Fruit fly (Drosophila melanogaster) whole organism, prepupa: ENCODE measurements around the gene eIF4E1.

Experiments used
- CG10631 ChIP-seq: fragments of 200-800 bp; sonication (Bioruptor generic); optimal IDR thresholded peaks from 2 replicates; lab custom pipeline; 2016; ENCODE audit warnings: missing biosample characterization, missing genetic modification characterization
- CG10669 ChIP-seq: fragments of 200-800 bp; sonication (Bioruptor generic); optimal IDR thresholded peaks from 3 replicates; lab custom pipeline; 2018; ENCODE audit warnings: missing biosample characterization, mild to moderate bottlenecking, missing genetic modification characterization, moderate library complexity
- CG11902 ChIP-seq: fragments of 200-800 bp; sonication (Bioruptor generic); optimal IDR thresholded peaks from 3 replicates; lab custom pipeline; 2016; ENCODE audit warnings: missing biosample characterization, missing genetic modification characterization
- CG15336 ChIP-seq: fragments of 200-800 bp; sonication (Bioruptor generic); IDR thresholded peaks from 2 replicates; pipeline ENCODE4 v1.3.6; 2022; ENCODE audit warnings: missing biosample characterization, missing genetic modification characterization
- CG1621 ChIP-seq: fragments of 200-800 bp; sonication (Bioruptor generic); optimal IDR thresholded peaks from 3 replicates; lab custom pipeline; 2018; ENCODE audit warnings: missing biosample characterization, mild to moderate bottlenecking, missing genetic modification characterization
- CG16779 ChIP-seq: fragments of 200-800 bp; sonication (Bioruptor generic); optimal IDR thresholded peaks from 3 replicates; lab custom pipeline; 2017; ENCODE audit warnings: missing biosample characterization, mild to moderate bottlenecking, missing genetic modification characterization
- CG31627 ChIP-seq: fragments of 200-800 bp; sonication (Bioruptor generic); optimal IDR thresholded peaks from 3 replicates; lab custom pipeline; 2016; ENCODE audit warnings: missing biosample characterization, missing genetic modification characterization
- CG32006 ChIP-seq: fragments of 200-800 bp; sonication (Bioruptor generic); optimal IDR thresholded peaks from 3 replicates; lab custom pipeline; 2017; ENCODE audit warnings: missing biosample characterization, mild to moderate bottlenecking, missing genetic modification characterization
- CG34406 ChIP-seq: fragments of 200-800 bp; sonication (Bioruptor generic); optimal IDR thresholded peaks from 3 replicates; lab custom pipeline; 2016; ENCODE audit warnings: missing biosample characterization, missing genetic modification characterization
- CG3919 ChIP-seq: fragments of 200-800 bp; sonication (Bioruptor generic); optimal IDR thresholded peaks from 3 replicates; lab custom pipeline; 2016; ENCODE audit warnings: missing biosample characterization, missing genetic modification characterization
- CG6163 ChIP-seq: fragments of 200-800 bp; sonication (Bioruptor generic); IDR thresholded peaks from 3 replicates; pipeline ENCODE4 v1.3.6; 2022; ENCODE audit warnings: missing biosample characterization, missing genetic modification characterization
- CG6808 ChIP-seq: fragments of 200-800 bp; sonication (Bioruptor generic); optimal IDR thresholded peaks from 3 replicates; lab custom pipeline; 2017; ENCODE audit warnings: missing biosample characterization, missing genetic modification characterization, mild to moderate bottlenecking, moderate library complexity, missing genetic modification reagents
- CG6854 ChIP-seq: fragments of 200-800 bp; sonication (Bioruptor generic); optimal IDR thresholded peaks from 2 replicates; lab custom pipeline; 2017; ENCODE audit warnings: missing biosample characterization, mild to moderate bottlenecking, missing genetic modification characterization
- CG7368 ChIP-seq: fragments of 200-800 bp; sonication (Bioruptor generic); optimal IDR thresholded peaks from 3 replicates; lab custom pipeline; 2016; ENCODE audit warnings: missing biosample characterization, missing genetic modification characterization
- CG8119 ChIP-seq: fragments of 200-800 bp; sonication (Bioruptor generic); IDR thresholded peaks from 3 replicates; pipeline ENCODE4 v1.3.6; 2022; ENCODE audit warnings: missing biosample characterization, missing genetic modification characterization
- CG9139 ChIP-seq: fragments of 200-800 bp; sonication (Bioruptor generic); optimal IDR thresholded peaks from 3 replicates; lab custom pipeline; 2017; ENCODE audit warnings: missing biosample characterization, mild to moderate bottlenecking, missing genetic modification characterization
- Eip75B ChIP-seq: fragments of 200-800 bp; sonication (Bioruptor generic); optimal IDR thresholded peaks from 3 replicates; lab custom pipeline; 2016; ENCODE audit warnings: missing biosample characterization, missing genetic modification characterization
- Eip78C ChIP-seq: fragments of 200-800 bp; sonication (Bioruptor generic); peaks from one replicate; lab custom pipeline; 2016; ENCODE audit warnings: missing biosample characterization, missing genetic modification characterization
- Gug ChIP-seq: fragments of 200-800 bp; sonication (Bioruptor generic); IDR thresholded peaks from 2 replicates; pipeline ENCODE4 v1.3.6; 2022; ENCODE audit warnings: missing biosample characterization, missing genetic modification characterization
- Hr38 ChIP-seq: sonication (Bioruptor generic); optimal IDR thresholded peaks from 2 replicates; lab custom pipeline; 2016; ENCODE audit warnings: missing biosample characterization, missing genetic modification characterization
- OdsH ChIP-seq: fragments of 200-800 bp; sonication (Bioruptor generic); optimal IDR thresholded peaks from 3 replicates; lab custom pipeline; 2016; ENCODE audit warnings: missing biosample characterization, missing genetic modification characterization
- Sox14 ChIP-seq: fragments of 200-800 bp; sonication (Bioruptor generic); optimal IDR thresholded peaks from 3 replicates; lab custom pipeline; 2016; ENCODE audit warnings: missing biosample characterization, missing genetic modification characterization
- achi ChIP-seq: fragments of 200-800 bp; sonication (Bioruptor generic); optimal IDR thresholded peaks from 3 replicates; lab custom pipeline; 2016; ENCODE audit warnings: missing biosample characterization, missing genetic modification characterization
- dac ChIP-seq: fragments of 200-800 bp; sonication (Bioruptor generic); optimal IDR thresholded peaks from 2 replicates; lab custom pipeline; 2017; ENCODE audit warnings: missing biosample characterization, mild to moderate bottlenecking, missing genetic modification characterization
- esn ChIP-seq: fragments of 200-800 bp; sonication (Bioruptor generic); optimal IDR thresholded peaks from 2 replicates; lab custom pipeline; 2016; ENCODE audit warnings: missing biosample characterization, mild to moderate bottlenecking, missing genetic modification characterization, moderate library complexity
- fd85E ChIP-seq: fragments of 200-800 bp; sonication (Bioruptor generic); optimal IDR thresholded peaks from 3 replicates; lab custom pipeline; 2016; ENCODE audit warnings: missing biosample characterization, missing genetic modification characterization
- fkh ChIP-seq: fragments of 200-800 bp; sonication (Bioruptor generic); optimal IDR thresholded peaks from 3 replicates; lab custom pipeline; 2017; ENCODE audit warnings: missing biosample characterization, mild to moderate bottlenecking, missing genetic modification characterization, moderate library complexity
- lz ChIP-seq: fragments of 200-800 bp; sonication (Bioruptor generic); optimal IDR thresholded peaks from 3 replicates; lab custom pipeline; 2016; ENCODE audit warnings: missing biosample characterization, missing genetic modification characterization
- net ChIP-seq: fragments of 200-800 bp; sonication (Bioruptor generic); optimal IDR thresholded peaks from 3 replicates; lab custom pipeline; 2016; ENCODE audit warnings: missing biosample characterization, missing genetic modification characterization
- spab ChIP-seq: fragments of 200-800 bp; sonication (Bioruptor generic); optimal IDR thresholded peaks from 2 replicates; lab custom pipeline; 2017; ENCODE audit warnings: missing biosample characterization, mild to moderate bottlenecking, missing genetic modification characterization, missing genetic modification reagents
- ss ChIP-seq, 2 experiments: fragments of 200-800 bp; sonication (Bioruptor generic); optimal IDR thresholded peaks; 2 replicates in 1 of 2; 3 replicates in 1 of 2; lab custom pipeline; 2017 to 2018; ENCODE audit warnings: mild to moderate bottlenecking in 2 of 2, missing biosample characterization in 2 of 2, missing genetic modification characterization in 2 of 2, moderate library complexity in 1 of 2
- svp ChIP-seq: fragments of 200-800 bp; sonication (Bioruptor generic); peaks from one replicate; lab custom pipeline; 2016; ENCODE audit warnings: missing biosample characterization, missing genetic modification characterization
- topi ChIP-seq: fragments of 200-800 bp; sonication (Bioruptor generic); optimal IDR thresholded peaks from 3 replicates; lab custom pipeline; 2016; ENCODE audit warnings: missing biosample characterization, missing genetic modification characterization
- vri ChIP-seq: fragments of 200-800 bp; sonication (Bioruptor generic); optimal IDR thresholded peaks from 3 replicates; lab custom pipeline; 2016; ENCODE audit warnings: missing biosample characterization, mild to moderate bottlenecking, missing genetic modification characterization

eIF4E1 gene

dm6 chr3L:9398435-9398981, 3.8 kb downstream of the eIF4E1 start (continued):
- TF ChIP-seq CG6854 (GFP tag; lab: Kevin White, UChicago) (no peak), CG32006 (GFP tag; lab: Kevin White, UChicago) (no peak), CG9139 (GFP tag; lab: Kevin White, UChicago) (no peak), topi (GFP tag; lab: Kevin White, UChicago) (no peak)

dm6 chr3L:9398028-9398427, 4.2 kb downstream of the eIF4E1 start:
- no peak for TF ChIP-seq achi (GFP tag; lab: Kevin White, UChicago)
- TF ChIP-seq CG16779: no peak
- no peak for TF ChIP-seq esn (GFP tag; lab: Kevin White, UChicago)
- TF ChIP-seq Eip75B (GFP tag; lab: Kevin White, UChicago): no peak
- TF ChIP-seq net (GFP tag; lab: Kevin White, UChicago): no peak
- no peak for TF ChIP-seq OdsH (GFP tag; lab: Kevin White, UChicago)
- no peak for TF ChIP-seq svp (GFP tag; lab: Kevin White, UChicago)
- no peak for TF ChIP-seq CG10669 (GFP tag; lab: Kevin White, UChicago)
- TF ChIP-seq Hr38 (GFP tag; lab: Kevin White, UChicago): no peak
- TF ChIP-seq CG10631 (GFP tag; lab: Kevin White, UChicago): no peak
- TF ChIP-seq CG3919 (GFP tag; lab: Kevin White, UChicago): no peak
- no peak for TF ChIP-seq CG34406 (GFP tag; lab: Kevin White, UChicago)
- TF ChIP-seq CG6854 (GFP tag; lab: Kevin White, UChicago): no peak
- no peak for TF ChIP-seq spab
- TF ChIP-seq CG6808 (GFP tag; lab: Kevin White, UChicago): no peak
- no peak for TF ChIP-seq fd85E (GFP tag; lab: Kevin White, UChicago)
- no peak for TF ChIP-seq vri (GFP tag; lab: Kevin White, UChicago)
- no peak for TF ChIP-seq Gug

- TF ChIP-seq vri (GFP tag; lab: Kevin White, UChicago): peak; percentile 40
- 0 out of 3 replicates have a peak, but pooled peaks have one; percentile 22 for TF ChIP-seq CG8119
- TF ChIP-seq topi (GFP tag; lab: Kevin White, UChicago): no peak
- TF ChIP-seq CG10669 (GFP tag; lab: Kevin White, UChicago): no peak
- TF ChIP-seq CG6808 (GFP tag; lab: Kevin White, UChicago): peak; percentile 52
- peak; percentile 16 for TF ChIP-seq CG10631 (GFP tag; lab: Kevin White, UChicago)
- TF ChIP-seq CG31627: no peak
- TF ChIP-seq CG7368: peak; percentile 1
- peak; percentile 4 for TF ChIP-seq OdsH (GFP tag; lab: Kevin White, UChicago)
- TF ChIP-seq lz (GFP tag; lab: Kevin White, UChicago): no peak
- TF ChIP-seq CG6163 (GFP tag; lab: Robert Waterston, UW): peak; percentile 57; the same call in 2 of the 3 replicates
- TF ChIP-seq CG16779: peak; percentile 4
- peak; percentile 23 for TF ChIP-seq spab
- TF ChIP-seq fkh (GFP tag; lab: Kevin White, UChicago): peak; percentile 93
- peak; percentile 25 for TF ChIP-seq Eip78C (GFP tag; lab: Kevin White, UChicago)
- TF ChIP-seq esn (GFP tag; lab: Kevin White, UChicago): peak; percentile 9
- peak; percentile 45 for TF ChIP-seq svp (GFP tag; lab: Kevin White, UChicago)
These were observed 5.1 kb downstream of the eIF4E1 start for dm6 chr3L:9397156-9397555.

- no peak for TF ChIP-seq dac (GFP tag; lab: Kevin White, UChicago)
- peak; percentile 76 for TF ChIP-seq CG1621 (tag; lab: Kevin White, UChicago)
- TF ChIP-seq ss (GFP tag; optimal IDR thresholded peaks at IDR 0.05; lab: Kevin White, UChicago): peak in 1 of 2 experiments; percentile 19
- peak; percentile 40 for TF ChIP-seq svp (GFP tag; lab: Kevin White, UChicago)
- TF ChIP-seq CG11902 (GFP tag; lab: Kevin White, UChicago): no peak
- TF ChIP-seq Sox14: peak; percentile 21
- no peak for TF ChIP-seq CG6163 (GFP tag; lab: Robert Waterston, UW)
- no peak for TF ChIP-seq CG15336 (GFP tag; lab: Robert Waterston, UW)
These were observed 5.6 kb downstream of the eIF4E1 start for dm6 chr3L:9396704-9397103.
